Fruit fly (Drosophila melanogaster) whole organism, adult: ENCODE data around the gene CG3792.

Experiments
- CG12768 ChIP-seq: fragments of 200-800 bp; sonication (Bioruptor generic); optimal IDR thresholded peaks from 2 replicates; lab custom pipeline; 2017; ENCODE audit warnings: missing biosample characterization, missing genetic modification characterization, mild to moderate bottlenecking, moderate library complexity, missing genetic modification reagents
- CG14711 ChIP-seq: fragments of 200-800 bp; sonication (Bioruptor generic); optimal IDR thresholded peaks from 2 replicates; lab custom pipeline; 2018; ENCODE audit warnings: missing biosample characterization, mild to moderate bottlenecking, missing genetic modification characterization, moderate library complexity
- CG1620 ChIP-seq: fragments of 200-800 bp; sonication (Bioruptor generic); optimal IDR thresholded peaks from 2 replicates; lab custom pipeline; 2016; ENCODE audit warnings: missing biosample characterization, missing genetic modification characterization
- CG7045 ChIP-seq: fragments of 200-800 bp; sonication (Bioruptor generic); optimal IDR thresholded peaks from 2 replicates; lab custom pipeline; 2017; ENCODE audit warnings: missing biosample characterization, mild to moderate bottlenecking, missing genetic modification characterization
- Crg-1 ChIP-seq: fragments of 200-800 bp; sonication (Bioruptor generic); optimal IDR thresholded peaks from 2 replicates; lab custom pipeline; 2016; ENCODE audit warnings: missing biosample characterization, missing genetic modification characterization
- Hr96 ChIP-seq: fragments of 200-800 bp; sonication (Bioruptor generic); optimal IDR thresholded peaks from 2 replicates; lab custom pipeline; 2016; ENCODE audit warnings: missing biosample characterization, missing genetic modification characterization
- Mnt ChIP-seq: fragments of 200-800 bp; sonication (Bioruptor generic); optimal IDR thresholded peaks from 2 replicates; lab custom pipeline; 2016; ENCODE audit warnings: missing biosample characterization, mild to moderate bottlenecking, missing genetic modification characterization
- kay ChIP-seq: fragments of 200-800 bp; sonication (Bioruptor generic); peaks from one replicate; lab custom pipeline; 2016; ENCODE audit warnings: missing biosample characterization, missing genetic modification characterization, borderline replicate concordance
- ovo ChIP-seq: fragments of 200-800 bp; sonication (Bioruptor generic); optimal IDR thresholded peaks from 2 replicates; lab custom pipeline; 2016; ENCODE audit warnings: missing biosample characterization, missing genetic modification characterization
- pad ChIP-seq: fragments of 200-800 bp; sonication (Bioruptor generic); optimal IDR thresholded peaks from 3 replicates; lab custom pipeline; 2017; ENCODE audit warnings: missing biosample characterization, missing genetic modification characterization, mild to moderate bottlenecking, moderate library complexity, missing genetic modification reagents
- tj ChIP-seq: fragments of 200-800 bp; sonication (Bioruptor generic); optimal IDR thresholded peaks from 3 replicates; lab custom pipeline; 2017; ENCODE audit warnings: missing biosample characterization, mild to moderate bottlenecking, missing genetic modification characterization, moderate library complexity

dm6 chr2L:4999389-5000032 is 22.4 kb downstream of the CG3792 start:
- TF ChIP-seq kay (GFP tag; lab: Kevin White, UChicago) (no peak), Crg-1 (peak; percentile 42), CG1620 (GFP tag; lab: Kevin White, UChicago) (peak; percentile 74), ovo (GFP tag; lab: Kevin White, UChicago) (no peak), tj (GFP tag; lab: Kevin White, UChicago) (no peak), CG12768 (GFP tag; lab: Kevin White, UChicago) (peak; percentile 93), CG7045 (GFP tag; lab: Kevin White, UChicago) (peak; percentile 84), Mnt (peak; percentile 11), CG14711 (tag; lab: Kevin White, UChicago) (peak; percentile 84), Hr96 (GFP tag; lab: Kevin White, UChicago) (peak; percentile 86), pad (peak; percentile 66)
